Worm (Caenorhabditis elegans) whole organism, L1 larva: ENCODE results near the gene npp-10.

Experiments used
- Y116A8C.19 ChIP-seq: sonication (generic microtip); optimal IDR thresholded peaks from 2 replicates; lab custom pipeline; 2016; ENCODE audit warnings: missing compliant biosample characterization, missing genetic modification characterization, borderline replicate concordance
- ceh-63 ChIP-seq: fragments of 200-800 bp; sonication (Bioruptor generic); optimal IDR thresholded peaks from 2 replicates; lab custom pipeline; 2018; ENCODE audit warnings: mild to moderate bottlenecking, missing genetic modification characterization, missing compliant biosample characterization
- ceh-88 ChIP-seq: fragments of 200-800 bp; sonication (Bioruptor generic); IDR thresholded peaks from 2 replicates; pipeline ENCODE4 v1.3.6; 2022; ENCODE audit warnings: missing genetic modification characterization, missing compliant biosample characterization
- ces-1 ChIP-seq: fragments of 150-350 bp; optimal IDR thresholded peaks from 2 replicates; lab custom pipeline; 2014; ENCODE audit warnings: missing biosample characterization, missing genetic modification reagents, missing genetic modification characterization
- efl-1 ChIP-seq, 4 experiments: fragments of 150-350 bp; optimal IDR thresholded peaks in 3 of 4; peaks in 1 of 4; 1 replicate in 1 of 4; 2 replicates in 3 of 4; lab custom pipeline; 2014; ENCODE audit warnings: missing biosample characterization in 2 of 4, missing genetic modification characterization in 2 of 4, missing genetic modification reagents in 2 of 4
- egl-13 ChIP-seq: sonication (generic microtip); optimal IDR thresholded peaks from 2 replicates; lab custom pipeline; 2016; ENCODE audit warnings: missing genotype, missing genetic modification reagents, missing genetic modification characterization, missing compliant biosample characterization
- egl-27 ChIP-seq, 2 experiments: fragments of 150-350 bp in 1 of 2; sonication (generic microtip); optimal IDR thresholded peaks; 3 replicates each; lab custom pipeline; 2017 to 2018; ENCODE audit warnings: missing biosample characterization in 2 of 2, missing genetic modification characterization in 2 of 2, missing genetic modification reagents in 2 of 2
- fkh-10 ChIP-seq: sonication (generic microtip); optimal IDR thresholded peaks from 2 replicates; lab custom pipeline; 2017; ENCODE audit warnings: missing biosample characterization, missing genetic modification reagents, missing genetic modification characterization
- fkh-4 ChIP-seq: sonication (generic microtip); optimal IDR thresholded peaks from 2 replicates; lab custom pipeline; 2016; ENCODE audit warnings: missing compliant biosample characterization, missing genetic modification characterization, borderline replicate concordance
- fkh-8 ChIP-seq: sonication (generic microtip); optimal IDR thresholded peaks from 2 replicates; lab custom pipeline; 2016; ENCODE audit warnings: mild to moderate bottlenecking, missing genetic modification characterization, missing compliant biosample characterization
- fos-1 ChIP-seq: fragments of 150-350 bp; optimal IDR thresholded peaks from 2 replicates; lab custom pipeline; 2014; ENCODE audit warnings: missing biosample characterization, missing genetic modification characterization
- hlh-17 ChIP-seq: fragments of 200-800 bp; sonication (Bioruptor generic); optimal IDR thresholded peaks from 2 replicates; lab custom pipeline; 2018; ENCODE audit warnings: missing genetic modification characterization, mild to moderate bottlenecking, missing compliant biosample characterization, moderate library complexity, borderline replicate concordance
- hpl-2 ChIP-seq: fragments of 150-350 bp; optimal IDR thresholded peaks from 2 replicates; lab custom pipeline; 2014; ENCODE audit warnings: missing biosample characterization, missing genetic modification reagents, missing genetic modification characterization
- irx-1 ChIP-seq: sonication (generic microtip); optimal IDR thresholded peaks from 2 replicates; lab custom pipeline; 2016; ENCODE audit warnings: missing genetic modification characterization, missing compliant biosample characterization
- isw-1 ChIP-seq: fragments of 200-800 bp; sonication (Bioruptor generic); IDR thresholded peaks from 2 replicates; pipeline ENCODE4 v1.3.6; 2022; ENCODE audit warnings: missing genetic modification characterization, missing compliant biosample characterization
- lin-14 ChIP-seq: fragments of 200-800 bp; sonication (Bioruptor generic); optimal IDR thresholded peaks from 2 replicates; lab custom pipeline; 2018; ENCODE audit warnings: mild to moderate bottlenecking, missing genetic modification characterization, moderate library complexity, missing compliant biosample characterization
- lin-15B ChIP-seq: fragments of 150-350 bp; sonication (generic microtip); optimal IDR thresholded peaks from 3 replicates; lab custom pipeline; 2014; ENCODE audit warnings: missing biosample characterization, missing genetic modification characterization
- lir-3 ChIP-seq: sonication (generic microtip); optimal IDR thresholded peaks from 2 replicates; lab custom pipeline; 2016; ENCODE audit warnings: mild to moderate bottlenecking, missing genetic modification characterization, moderate library complexity, missing compliant biosample characterization; ENCODE audit not compliant: poor library complexity
- mef-2 ChIP-seq: fragments of 150-350 bp; optimal IDR thresholded peaks from 2 replicates; lab custom pipeline; 2014; ENCODE audit warnings: missing biosample characterization, missing genetic modification characterization
- mep-1 ChIP-seq: fragments of 150-350 bp; optimal IDR thresholded peaks from 2 replicates; lab custom pipeline; 2014; ENCODE audit warnings: missing biosample characterization, missing genetic modification characterization
- nhr-12 ChIP-seq: sonication (generic microtip); optimal IDR thresholded peaks from 2 replicates; lab custom pipeline; 2017; ENCODE audit warnings: missing biosample characterization, missing genetic modification characterization
- nhr-19 ChIP-seq: fragments of 200-800 bp; sonication (Bioruptor generic); conservative IDR thresholded peaks from 2 replicates; pipeline ENCODE4 v1.3.6; 2022; ENCODE audit warnings: missing genetic modification characterization, missing compliant biosample characterization
- nhr-47 ChIP-seq: sonication (generic microtip); optimal IDR thresholded peaks from 2 replicates; lab custom pipeline; 2016; ENCODE audit warnings: mild to moderate bottlenecking, missing genetic modification characterization, moderate library complexity, missing compliant biosample characterization
- nhr-77 ChIP-seq: fragments of 150-350 bp; optimal IDR thresholded peaks from 2 replicates; lab custom pipeline; 2014; ENCODE audit warnings: missing biosample characterization, missing genetic modification characterization
- nhr-85 ChIP-seq: sonication (generic microtip); peaks from one replicate; lab custom pipeline; 2016; ENCODE audit warnings: missing genetic modification characterization, inconsistent platforms, missing compliant biosample characterization
- pag-3 ChIP-seq: sonication (generic microtip); optimal IDR thresholded peaks from 2 replicates; lab custom pipeline; 2017; ENCODE audit warnings: missing genetic modification characterization, mild to moderate bottlenecking, missing compliant biosample characterization, antibody characterized with exemption, borderline replicate concordance; ENCODE audit not compliant: insufficient read depth
- pqm-1 ChIP-seq: sonication (generic microtip); optimal IDR thresholded peaks from 3 replicates; lab custom pipeline; 2017; ENCODE audit warnings: missing biosample characterization, missing genetic modification characterization
- rnt-1 ChIP-seq: sonication (generic microtip); optimal IDR thresholded peaks from 2 replicates; lab custom pipeline; 2016; ENCODE audit warnings: mild to moderate bottlenecking, missing genetic modification characterization, moderate library complexity, missing compliant biosample characterization
- skn-1 ChIP-seq: fragments of 150-350 bp; optimal IDR thresholded peaks from 2 replicates; lab custom pipeline; 2014; ENCODE audit warnings: missing biosample characterization, missing genetic modification characterization
- snu-23 ChIP-seq: sonication (generic microtip); optimal IDR thresholded peaks from 2 replicates; lab custom pipeline; 2016; ENCODE audit warnings: missing genetic modification characterization, missing compliant biosample characterization
- sup-37 ChIP-seq: fragments of 200-800 bp; sonication (Bioruptor generic); optimal IDR thresholded peaks from 2 replicates; lab custom pipeline; 2018; ENCODE audit warnings: mild to moderate bottlenecking, missing genetic modification characterization, missing compliant biosample characterization
- tbx-2 ChIP-seq: sonication (generic microtip); optimal IDR thresholded peaks from 2 replicates; lab custom pipeline; 2016; ENCODE audit warnings: missing genetic modification characterization, missing compliant biosample characterization
- unc-86 ChIP-seq: sonication (generic microtip); optimal IDR thresholded peaks from 2 replicates; lab custom pipeline; 2016; ENCODE audit warnings: missing genetic modification characterization, missing compliant biosample characterization
- unc-98 ChIP-seq: fragments of 200-800 bp; sonication (Bioruptor generic); IDR thresholded peaks from 2 replicates; pipeline ENCODE4 v1.3.6; 2022; ENCODE audit warnings: missing genetic modification characterization, missing compliant biosample characterization
- ztf-4 ChIP-seq: fragments of 150-350 bp; optimal IDR thresholded peaks from 2 replicates; lab custom pipeline; 2014; ENCODE audit warnings: missing biosample characterization, missing genetic modification characterization

Gene npp-10

DNA sequence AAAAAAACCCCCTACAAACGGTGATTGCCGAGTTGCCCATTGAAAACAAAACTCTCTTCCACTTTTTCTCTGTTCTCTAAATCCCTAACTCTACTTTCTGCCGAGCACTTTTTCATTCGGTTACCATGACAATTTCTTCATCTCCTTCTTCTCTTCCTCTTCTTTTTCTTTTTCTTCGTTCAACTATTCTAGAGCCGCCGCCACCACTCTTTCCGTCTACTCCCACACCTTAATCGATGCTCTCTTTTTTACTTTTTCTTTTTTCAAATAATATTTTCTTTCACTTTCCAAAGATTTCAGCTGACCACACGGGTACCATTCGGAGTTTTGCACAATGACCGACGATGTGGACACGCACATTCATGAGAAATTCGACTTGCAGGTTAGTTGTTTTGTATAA lies 48.2 kb upstream of the npp-10 start, which contains the start of gene mapk-15:
mapk-15 (plus strand) TSS at position 301 of the 400 bp plus-strand sequence.
- TF ChIP-seq fkh-8 (tag; lab: Kevin White, UChicago) (peak; percentile 53), fkh-10 (GFP tag; lab: Kevin White, UChicago) (no peak)

DNA sequence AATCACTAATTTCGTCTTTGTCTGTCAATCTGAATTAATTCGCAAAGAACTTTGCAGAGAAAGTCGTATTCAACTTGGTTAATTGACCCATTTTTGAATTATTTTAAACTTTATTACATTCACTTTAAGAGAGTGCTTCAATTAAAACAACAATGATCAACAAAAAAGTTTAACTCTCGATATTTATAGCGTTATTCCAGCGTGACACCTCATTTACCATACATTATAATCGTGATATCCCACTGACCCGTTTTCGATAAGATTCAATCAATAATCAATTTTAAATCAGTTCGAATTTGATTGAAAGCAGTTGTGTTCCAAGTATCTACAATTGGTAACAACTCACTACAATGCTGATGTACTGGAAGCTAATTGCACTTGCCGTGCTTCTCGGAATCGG lies 37.4 kb upstream of the npp-10 start, which contains the start of gene clc-10:
clc-10 (plus strand) TSS at position 301 of the 400 bp plus-strand sequence.
- no peak for TF ChIP-seq mep-1 (tag; lab: Kevin White, UChicago)
- no peak for TF ChIP-seq skn-1 (tag; lab: Kevin White, UChicago)
- no peak for TF ChIP-seq isw-1 (GFP tag; lab: Robert Waterston, UW)
- TF ChIP-seq irx-1 (tag; lab: Kevin White, UChicago), result no peak
- no peak for TF ChIP-seq unc-98

DNA sequence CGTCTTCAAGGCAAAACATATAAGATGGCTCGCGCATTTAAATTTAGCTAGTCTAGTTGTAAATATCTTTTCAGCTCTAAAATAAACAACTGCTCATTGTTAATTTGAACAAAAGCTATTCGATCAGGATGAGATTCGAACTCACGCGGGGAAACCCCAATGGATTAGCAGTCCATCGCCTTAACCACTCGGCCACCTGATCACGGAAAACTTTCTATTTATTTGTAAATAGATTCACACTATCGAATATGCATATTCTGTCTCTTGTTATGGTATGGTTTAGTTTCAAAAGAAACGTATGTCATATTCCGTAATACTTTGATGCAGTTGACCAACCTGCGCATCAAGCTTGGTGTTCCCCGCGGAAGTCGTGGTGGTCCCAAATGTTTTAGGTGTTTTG lies 36.8 kb upstream of the npp-10 start:
- no peak for TF ChIP-seq pag-3 (tag; lab: Kevin White, UChicago)
- TF ChIP-seq lin-14 (GFP tag; lab: Kevin White, UChicago), result no peak
- no peak for TF ChIP-seq hlh-17
- no peak for TF ChIP-seq nhr-85 (tag; lab: Kevin White, UChicago)
- no peak for TF ChIP-seq sup-37 (GFP tag; lab: Kevin White, UChicago)
- no peak for TF ChIP-seq rnt-1 (tag; lab: Kevin White, UChicago)
- no peak for TF ChIP-seq skn-1 (tag; lab: Kevin White, UChicago)
- no peak for TF ChIP-seq ces-1 (GFP tag; lab: Kevin White, UChicago)
- no peak for TF ChIP-seq lir-3 (tag; lab: Kevin White, UChicago)
- TF ChIP-seq fkh-4, result no peak
- no peak for TF ChIP-seq Y116A8C.19 (tag; lab: Kevin White, UChicago)
- TF ChIP-seq hpl-2, result no peak
- no peak for TF ChIP-seq egl-27 (tag; optimal IDR thresholded peaks at IDR 0.05; lab: Kevin White, UChicago)
- TF ChIP-seq lin-15B (tag; lab: Kevin White, UChicago), result no peak
- TF ChIP-seq tbx-2 (tag; lab: Kevin White, UChicago), result no peak
- no peak for TF ChIP-seq unc-86
- TF ChIP-seq ztf-4 (tag; lab: Kevin White, UChicago), result no peak
- TF ChIP-seq fkh-10 (GFP tag; lab: Kevin White, UChicago), result no peak

DNA sequence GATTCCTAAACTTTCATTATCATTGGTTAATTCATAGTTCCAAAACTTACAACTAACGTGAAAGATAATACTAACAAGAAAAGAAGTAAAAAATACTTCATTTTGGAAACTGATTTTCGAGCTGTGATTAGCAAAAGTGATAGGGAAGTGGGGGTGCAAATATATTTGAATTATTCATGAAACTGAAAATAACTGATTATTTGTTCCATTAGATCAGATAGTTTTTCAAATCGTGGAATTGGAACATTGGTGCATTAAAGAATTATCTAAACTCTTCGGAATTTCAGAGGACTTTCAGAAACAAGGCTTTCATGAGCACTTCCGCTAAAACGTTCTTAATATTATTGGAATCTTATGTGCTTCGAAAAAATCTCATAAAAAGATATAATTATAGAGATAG lies 36.3 kb upstream of the npp-10 start, which contains the start of gene F40H6.5:
F40H6.5 (minus strand) TSS at position 101 of the 400 bp plus-strand sequence.
- TF ChIP-seq hpl-2 (no peak), fos-1 (tag; lab: Kevin White, UChicago) (no peak), lin-14 (GFP tag; lab: Kevin White, UChicago) (no peak), nhr-12 (tag; lab: Kevin White, UChicago) (no peak), ceh-63 (no peak), mef-2 (tag; lab: Kevin White, UChicago) (no peak), snu-23 (GFP tag; lab: Kevin White, UChicago) (no peak), pqm-1 (tag; lab: Kevin White, UChicago) (no peak), unc-98 (no peak), nhr-47 (tag; lab: Kevin White, UChicago) (no peak), nhr-77 (no peak), nhr-19 (GFP tag; lab: Robert Waterston, UW) (no peak), isw-1 (GFP tag; lab: Robert Waterston, UW) (no peak), ceh-88 (no peak), irx-1 (tag; lab: Kevin White, UChicago) (no peak)

DNA sequence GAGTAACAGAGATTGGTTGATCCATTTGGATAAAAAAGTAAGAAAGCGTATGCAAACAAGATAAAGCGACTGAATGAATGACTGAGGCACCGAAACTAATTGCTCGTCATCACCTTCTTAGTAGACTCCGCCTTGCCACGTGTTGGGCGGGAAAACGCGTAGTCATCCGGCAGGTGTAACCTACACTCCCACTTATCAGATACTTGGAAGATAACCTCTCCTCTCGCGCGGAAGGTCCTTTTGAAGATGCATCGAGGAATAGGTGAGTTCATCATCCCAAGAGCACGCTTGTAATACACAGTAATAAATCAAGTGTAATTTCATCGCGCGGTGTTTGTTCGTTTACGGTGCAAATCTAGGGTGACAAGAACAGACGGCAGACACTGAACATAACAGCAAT lies 27.5 kb upstream of the npp-10 start, which contains the start of gene tbx-11:
tbx-11 (minus strand) TSS at position 101 of the 400 bp plus-strand sequence.
- no peak for TF ChIP-seq efl-1 (optimal IDR thresholded peaks at IDR 0.05; lab: Kevin White, UChicago)
- peak in 1 of 2 experiments; percentile 14 for TF ChIP-seq efl-1 (GFP tag; optimal IDR thresholded peaks at IDR 0.05 in 1 of 2; lab: Kevin White, UChicago)
- no peak for TF ChIP-seq egl-13
